Worm (Caenorhabditis elegans) whole organism, L1 larva: Measurements from ENCODE around the gene ZK185.4.

Experiments used
- C16A3.4 ChIP-seq: fragments of 150-350 bp; optimal IDR thresholded peaks from 2 replicates; lab custom pipeline; 2014; ENCODE audit warnings: missing biosample characterization, missing genetic modification characterization
- Y116A8C.19 ChIP-seq: sonication (generic microtip); optimal IDR thresholded peaks from 2 replicates; lab custom pipeline; 2016; ENCODE audit warnings: missing compliant biosample characterization, missing genetic modification characterization, borderline replicate concordance
- aha-1 ChIP-seq: fragments of 150-350 bp; optimal IDR thresholded peaks from 2 replicates; lab custom pipeline; 2014; ENCODE audit warnings: missing biosample characterization, missing genetic modification characterization
- alr-1 ChIP-seq: fragments of 200-800 bp; sonication (Bioruptor generic); optimal IDR thresholded peaks from 2 replicates; lab custom pipeline; 2018; ENCODE audit warnings: borderline replicate concordance, mild to moderate bottlenecking, missing genetic modification characterization, missing compliant biosample characterization
- aly-2 ChIP-seq: fragments of 150-350 bp; optimal IDR thresholded peaks from 2 replicates; lab custom pipeline; 2014; ENCODE audit warnings: missing biosample characterization, missing genetic modification characterization
- ama-1 ChIP-seq: fragments of 150-350 bp; optimal IDR thresholded peaks from 2 replicates; lab custom pipeline; 2014
- ceh-63 ChIP-seq: fragments of 200-800 bp; sonication (Bioruptor generic); optimal IDR thresholded peaks from 2 replicates; lab custom pipeline; 2018; ENCODE audit warnings: mild to moderate bottlenecking, missing genetic modification characterization, missing compliant biosample characterization
- ceh-88 ChIP-seq: fragments of 200-800 bp; sonication (Bioruptor generic); IDR thresholded peaks from 2 replicates; pipeline ENCODE4 v1.3.6; 2022; ENCODE audit warnings: missing genetic modification characterization, missing compliant biosample characterization
- ceh-90 ChIP-seq: sonication (generic microtip); optimal IDR thresholded peaks from 2 replicates; lab custom pipeline; 2016; ENCODE audit warnings: missing genetic modification characterization, missing compliant biosample characterization
- ces-1 ChIP-seq: fragments of 150-350 bp; optimal IDR thresholded peaks from 2 replicates; lab custom pipeline; 2014; ENCODE audit warnings: missing biosample characterization, missing genetic modification reagents, missing genetic modification characterization
- dpl-1 ChIP-seq, 3 experiments: fragments of 150-350 bp in 2 of 3; sonication (generic microtip) in 1 of 3; optimal IDR thresholded peaks; 2 replicates each; lab custom pipeline; 2014 to 2017; ENCODE audit warnings: missing biosample characterization in 3 of 3, missing genetic modification characterization in 3 of 3, missing genetic modification reagents in 3 of 3
- efl-1 ChIP-seq, 4 experiments: fragments of 150-350 bp; optimal IDR thresholded peaks in 3 of 4; peaks in 1 of 4; 1 replicate in 1 of 4; 2 replicates in 3 of 4; lab custom pipeline; 2014; ENCODE audit warnings: missing biosample characterization in 2 of 4, missing genetic modification characterization in 2 of 4, missing genetic modification reagents in 2 of 4
- elt-2 ChIP-seq: sonication (generic microtip); optimal IDR thresholded peaks from 2 replicates; lab custom pipeline; 2016; ENCODE audit warnings: missing genetic modification characterization, mild to moderate bottlenecking, inconsistent platforms, missing compliant biosample characterization, missing genetic modification reagents
- ets-5 ChIP-seq: fragments of 200-800 bp; sonication (Bioruptor generic); IDR thresholded peaks from 2 replicates; pipeline ENCODE4 v1.3.6; 2022; ENCODE audit warnings: missing genetic modification characterization, missing compliant biosample characterization
- fos-1 ChIP-seq: fragments of 150-350 bp; optimal IDR thresholded peaks from 2 replicates; lab custom pipeline; 2014; ENCODE audit warnings: missing biosample characterization, missing genetic modification characterization
- grh-1 ChIP-seq: fragments of 200-800 bp; sonication (Bioruptor generic); IDR thresholded peaks from 2 replicates; pipeline ENCODE4 v1.3.6; 2022; ENCODE audit warnings: missing genetic modification reagents, missing genetic modification characterization, missing compliant biosample characterization
- hpl-2 ChIP-seq: fragments of 150-350 bp; optimal IDR thresholded peaks from 2 replicates; lab custom pipeline; 2014; ENCODE audit warnings: missing biosample characterization, missing genetic modification reagents, missing genetic modification characterization
- isw-1 ChIP-seq: fragments of 200-800 bp; sonication (Bioruptor generic); IDR thresholded peaks from 2 replicates; pipeline ENCODE4 v1.3.6; 2022; ENCODE audit warnings: missing genetic modification characterization, missing compliant biosample characterization
- lin-35 ChIP-seq, 2 experiments: fragments of 150-350 bp; optimal IDR thresholded peaks; 2 replicates each; lab custom pipeline; 2014; ENCODE audit warnings: missing biosample characterization in 2 of 2, missing genetic modification characterization in 2 of 2, missing genetic modification reagents in 2 of 2
- lin-39 ChIP-seq: fragments of 150-350 bp; optimal IDR thresholded peaks from 2 replicates; lab custom pipeline; 2014; ENCODE audit warnings: missing biosample characterization, missing genetic modification reagents, missing genetic modification characterization
- lir-3 ChIP-seq: sonication (generic microtip); optimal IDR thresholded peaks from 2 replicates; lab custom pipeline; 2016; ENCODE audit warnings: mild to moderate bottlenecking, missing genetic modification characterization, moderate library complexity, missing compliant biosample characterization; ENCODE audit not compliant: poor library complexity
- lsy-2 ChIP-seq, 2 experiments: fragments of 150-350 bp; optimal IDR thresholded peaks; 2 replicates each; lab custom pipeline; 2014; ENCODE audit warnings: missing biosample characterization in 2 of 2, missing genetic modification characterization in 2 of 2
- mab-9 ChIP-seq: fragments of 200-800 bp; sonication (Bioruptor generic); IDR thresholded peaks from 2 replicates; pipeline ENCODE4 v1.3.6; 2022; ENCODE audit warnings: missing genetic modification reagents, missing genetic modification characterization, missing compliant biosample characterization
- mef-2 ChIP-seq: fragments of 150-350 bp; optimal IDR thresholded peaks from 2 replicates; lab custom pipeline; 2014; ENCODE audit warnings: missing biosample characterization, missing genetic modification characterization
- nhr-11 ChIP-seq: fragments of 150-350 bp; optimal IDR thresholded peaks from 2 replicates; lab custom pipeline; 2014; ENCODE audit warnings: missing biosample characterization, missing genetic modification characterization
- nhr-19 ChIP-seq: fragments of 200-800 bp; sonication (Bioruptor generic); conservative IDR thresholded peaks from 2 replicates; pipeline ENCODE4 v1.3.6; 2022; ENCODE audit warnings: missing genetic modification characterization, missing compliant biosample characterization
- nhr-28 ChIP-seq: fragments of 150-350 bp; optimal IDR thresholded peaks from 2 replicates; lab custom pipeline; 2014; ENCODE audit warnings: missing biosample characterization, missing genetic modification characterization
- nhr-71 ChIP-seq: sonication (generic microtip); optimal IDR thresholded peaks from 2 replicates; lab custom pipeline; 2016; ENCODE audit warnings: mild to moderate bottlenecking, missing genetic modification characterization, moderate library complexity, missing compliant biosample characterization
- nhr-84 ChIP-seq: sonication (generic microtip); optimal IDR thresholded peaks from 2 replicates; lab custom pipeline; 2017; ENCODE audit warnings: missing biosample characterization, missing genetic modification characterization
- nhr-85 ChIP-seq: sonication (generic microtip); peaks from one replicate; lab custom pipeline; 2016; ENCODE audit warnings: missing genetic modification characterization, inconsistent platforms, missing compliant biosample characterization
- nhr-90 ChIP-seq: sonication (generic microtip); optimal IDR thresholded peaks from 2 replicates; lab custom pipeline; 2016; ENCODE audit warnings: mild to moderate bottlenecking, missing genetic modification characterization, missing compliant biosample characterization; ENCODE audit not compliant: poor library complexity
- pag-3 ChIP-seq: sonication (generic microtip); optimal IDR thresholded peaks from 2 replicates; lab custom pipeline; 2017; ENCODE audit warnings: missing genetic modification characterization, mild to moderate bottlenecking, missing compliant biosample characterization, antibody characterized with exemption, borderline replicate concordance; ENCODE audit not compliant: insufficient read depth
- pqm-1 ChIP-seq: sonication (generic microtip); optimal IDR thresholded peaks from 3 replicates; lab custom pipeline; 2017; ENCODE audit warnings: missing biosample characterization, missing genetic modification characterization
- snpc-4 ChIP-seq: fragments of 150-350 bp; optimal IDR thresholded peaks from 2 replicates; lab custom pipeline; 2014; ENCODE audit warnings: missing biosample characterization, missing genetic modification characterization
- snu-23 ChIP-seq: sonication (generic microtip); optimal IDR thresholded peaks from 2 replicates; lab custom pipeline; 2016; ENCODE audit warnings: missing genetic modification characterization, missing compliant biosample characterization
- sox-4 ChIP-seq: sonication (generic microtip); optimal IDR thresholded peaks from 2 replicates; lab custom pipeline; 2016; ENCODE audit warnings: missing genetic modification characterization, missing compliant biosample characterization
- sptf-1 ChIP-seq: fragments of 150-350 bp; optimal IDR thresholded peaks from 2 replicates; lab custom pipeline; 2014; ENCODE audit warnings: missing biosample characterization, missing genetic modification characterization
- sup-37 ChIP-seq: fragments of 200-800 bp; sonication (Bioruptor generic); optimal IDR thresholded peaks from 2 replicates; lab custom pipeline; 2018; ENCODE audit warnings: mild to moderate bottlenecking, missing genetic modification characterization, missing compliant biosample characterization
- swsn-7 ChIP-seq: sonication (generic microtip); optimal IDR thresholded peaks from 2 replicates; lab custom pipeline; 2016; ENCODE audit warnings: missing genetic modification characterization, missing compliant biosample characterization
- tlp-1 ChIP-seq: fragments of 150-350 bp; optimal IDR thresholded peaks from 2 replicates; lab custom pipeline; 2014; ENCODE audit warnings: missing biosample characterization, missing genetic modification characterization
- unc-130 ChIP-seq: fragments of 150-350 bp; optimal IDR thresholded peaks from 2 replicates; lab custom pipeline; 2017; ENCODE audit warnings: missing biosample characterization, missing genetic modification characterization, inconsistent platforms
- unc-30 ChIP-seq: sonication (generic microtip); optimal IDR thresholded peaks from 2 replicates; lab custom pipeline; 2017; ENCODE audit warnings: missing biosample characterization, missing genetic modification characterization
- unc-86 ChIP-seq: sonication (generic microtip); optimal IDR thresholded peaks from 2 replicates; lab custom pipeline; 2016; ENCODE audit warnings: missing genetic modification characterization, missing compliant biosample characterization
- unc-98 ChIP-seq: fragments of 200-800 bp; sonication (Bioruptor generic); IDR thresholded peaks from 2 replicates; pipeline ENCODE4 v1.3.6; 2022; ENCODE audit warnings: missing genetic modification characterization, missing compliant biosample characterization
- vab-15 ChIP-seq: sonication (generic microtip); optimal IDR thresholded peaks from 2 replicates; lab custom pipeline; 2017; ENCODE audit warnings: missing genotype, mild to moderate bottlenecking, missing genetic modification characterization, missing compliant biosample characterization
- ztf-11 ChIP-seq, 2 experiments: sonication (generic microtip); optimal IDR thresholded peaks; 2 replicates each; lab custom pipeline; 2016 to 2017; ENCODE audit warnings: missing genetic modification characterization in 2 of 2, missing biosample characterization in 1 of 2, missing compliant biosample characterization in 1 of 2

Gene ZK185.4

ce11 chrIV:4505078-4505477, 27.8 kb downstream of the ZK185.4 start (continued):
- TF ChIP-seq sptf-1, result no peak
- no peak for TF ChIP-seq sup-37
- TF ChIP-seq sox-4 (tag; lab: Kevin White, UChicago), result no peak
- no peak for TF ChIP-seq nhr-11 (tag; lab: Kevin White, UChicago)
- no peak for TF ChIP-seq pqm-1
- TF ChIP-seq fos-1, result no peak
- no peak for TF ChIP-seq ztf-11 (tag; optimal IDR thresholded peaks at IDR 0.05; lab: Kevin White, UChicago)
- TF ChIP-seq isw-1, result no peak
- no peak for TF ChIP-seq nhr-28 (tag; lab: Kevin White, UChicago)
- no peak for TF ChIP-seq elt-2
- TF ChIP-seq vab-15, result no peak
- TF ChIP-seq unc-130 (tag; lab: Kevin White, UChicago), result no peak
- no peak for TF ChIP-seq tlp-1 (tag; lab: Kevin White, UChicago)
- TF ChIP-seq unc-86 (tag; lab: Kevin White, UChicago), result no peak
- TF ChIP-seq hpl-2 (GFP tag; lab: Kevin White, UChicago), result no peak
- peak; percentile 7 for TF ChIP-seq nhr-71 (tag; lab: Kevin White, UChicago)
- peak; percentile 23 for TF ChIP-seq nhr-85
- TF ChIP-seq lir-3 (tag; lab: Kevin White, UChicago), result no peak
- TF ChIP-seq aha-1 (tag; lab: Kevin White, UChicago), result no peak
- TF ChIP-seq ces-1 (GFP tag; lab: Kevin White, UChicago), result peak; percentile 2

ce11 chrIV:4490148-4490652, 42.7 kb downstream of the ZK185.4 start, which contains the start of gene ZK180.7:
TSS of gene ZK180.7 (plus strand) at chrIV:4490542.
- no peak for TF ChIP-seq nhr-19
- TF ChIP-seq efl-1 (optimal IDR thresholded peaks at IDR 0.05; lab: Kevin White, UChicago), result no peak
- peak in 1 of 2 experiments; percentile 69 for TF ChIP-seq efl-1 (GFP tag; optimal IDR thresholded peaks at IDR 0.05 in 1 of 2; lab: Kevin White, UChicago)
- peak; percentile 69 for TF ChIP-seq ceh-63 (GFP tag; lab: Kevin White, UChicago)

ce11 chrIV:4486738-4487137, 46.2 kb downstream of the ZK185.4 start, which contains the start of gene trx-3:
TSS of gene trx-3 (plus strand) at chrIV:4487028.
- TF ChIP-seq ceh-88 (GFP tag; lab: Robert Waterston, UW), result no peak
- TF ChIP-seq elt-2, result peak; percentile 77
- peak in 1 of 2 experiments; percentile 22 for TF ChIP-seq lin-35 (GFP tag; optimal IDR thresholded peaks at IDR 0.05; lab: Kevin White, UChicago)
- TF ChIP-seq efl-1 (optimal IDR thresholded peaks at IDR 0.05; lab: Kevin White, UChicago), result no peak
- TF ChIP-seq efl-1 (GFP tag; optimal IDR thresholded peaks at IDR 0.05 in 1 of 2; lab: Kevin White, UChicago), result peak in 1 of 2 experiments; percentile 67
- TF ChIP-seq ceh-90, result no peak
- TF ChIP-seq pag-3 (tag; lab: Kevin White, UChicago), result no peak
- TF ChIP-seq pqm-1, result peak; percentile 48

- no peak for TF ChIP-seq unc-30 (tag; lab: Kevin White, UChicago)
- no peak for TF ChIP-seq mab-9
- TF ChIP-seq snu-23 (GFP tag; lab: Kevin White, UChicago), result no peak
- TF ChIP-seq Y116A8C.19 (tag; lab: Kevin White, UChicago), result no peak
- TF ChIP-seq lin-39 (tag; lab: Kevin White, UChicago), result no peak
- TF ChIP-seq aly-2 (tag; lab: Kevin White, UChicago), result no peak
- no peak for TF ChIP-seq dpl-1 (GFP tag; optimal IDR thresholded peaks at IDR 0.05; lab: Kevin White, UChicago)
- TF ChIP-seq unc-130 (tag; lab: Kevin White, UChicago), result no peak
- TF ChIP-seq C16A3.4 (tag; lab: Kevin White, UChicago), result no peak
- no peak for TF ChIP-seq lsy-2 (tag; optimal IDR thresholded peaks at IDR 0.05; lab: Kevin White, UChicago)
- TF ChIP-seq sup-37, result no peak
- TF ChIP-seq sox-4 (tag; lab: Kevin White, UChicago), result no peak
- no peak for TF ChIP-seq vab-15
- TF ChIP-seq mef-2 (tag; lab: Kevin White, UChicago), result no peak
- TF ChIP-seq ceh-90, result no peak
- peak; percentile 41 for TF ChIP-seq elt-2
- TF ChIP-seq swsn-7, result no peak
- no peak for TF ChIP-seq pag-3 (tag; lab: Kevin White, UChicago)
- no peak for TF ChIP-seq unc-86 (tag; lab: Kevin White, UChicago)
- TF ChIP-seq nhr-84 (tag; lab: Kevin White, UChicago), result no peak
- no peak for TF ChIP-seq unc-98 (GFP tag; lab: Robert Waterston, UW)
- no peak for TF ChIP-seq snpc-4 (tag; lab: Kevin White, UChicago)
- TF ChIP-seq ama-1 (lab: Kevin White, UChicago), result no peak
- no peak for TF ChIP-seq grh-1 (GFP tag; lab: Robert Waterston, UW)
- no peak for TF ChIP-seq alr-1
- peak; percentile 35 for TF ChIP-seq nhr-71 (tag; lab: Kevin White, UChicago)
- TF ChIP-seq tlp-1 (tag; lab: Kevin White, UChicago), result no peak
- TF ChIP-seq nhr-90 (tag; lab: Kevin White, UChicago), result no peak
- TF ChIP-seq ets-5 (GFP tag; lab: Robert Waterston, UW), result no peak
Measured at ce11 chrIV:4484555-4484954, 48.4 kb downstream of the ZK185.4 start.
